Fruit fly (Drosophila melanogaster) Kc167 (cell line): ENCODE results near the gene beat-IIb.

ENCODE experiments used
- insv ChIP-seq: fragments of >200 bp; optimal IDR thresholded peaks from 3 replicates; lab custom pipeline; 2018; ENCODE audit warnings: missing external identifiers
- psq ChIP-seq: fragments of >200 bp; optimal IDR thresholded peaks from 2 replicates; lab custom pipeline; 2017; ENCODE audit warnings: missing external identifiers

DNA sequence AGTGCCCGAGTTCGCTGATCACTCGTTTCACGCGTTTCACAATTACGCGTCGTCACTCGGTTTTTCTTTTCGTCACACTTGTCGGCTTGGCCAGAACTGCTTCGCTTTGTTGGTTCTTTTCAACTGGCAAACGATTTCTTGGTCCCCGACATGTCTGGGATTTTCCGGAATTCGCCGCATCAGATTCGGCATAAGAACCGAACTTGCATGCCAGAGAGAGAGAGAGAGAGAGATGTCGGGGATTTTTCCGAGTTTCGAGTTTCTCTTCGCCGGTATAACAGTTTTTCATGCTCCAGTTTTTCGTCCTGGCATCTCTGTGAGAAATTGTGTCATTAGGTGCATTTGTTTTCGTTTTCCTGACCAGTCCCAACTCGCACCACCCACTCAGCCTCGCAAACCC is at the start of gene beat-IIb, which contains the start of gene CG44257:
- TF ChIP-seq insv (lab: Kevin White, UChicago), result no peak
- TF ChIP-seq psq (lab: Kevin White, UChicago), result no peak
